Fruit fly (Drosophila melanogaster) whole organism, pupa: ENCODE measurements around the gene Ada2b.

Experiments used
- CG10348 ChIP-seq: fragments of 200-800 bp; sonication (Bioruptor generic); IDR thresholded peaks from 2 replicates; pipeline ENCODE4 v1.3.6; 2022; ENCODE audit warnings: missing biosample characterization, missing genetic modification characterization
- CG12605 ChIP-seq: fragments of 200-800 bp; sonication (Bioruptor generic); IDR thresholded peaks from 2 replicates; pipeline ENCODE4 v1.3.6; 2022; ENCODE audit warnings: missing biosample characterization, missing genetic modification characterization
- CG13204 ChIP-seq: fragments of 200-800 bp; sonication (Bioruptor generic); optimal IDR thresholded peaks from 2 replicates; lab custom pipeline; 2018; ENCODE audit warnings: missing biosample characterization, mild to moderate bottlenecking, missing genetic modification characterization, moderate library complexity
- CG14655 ChIP-seq: fragments of 200-800 bp; sonication (Bioruptor generic); optimal IDR thresholded peaks from 3 replicates; lab custom pipeline; 2017; ENCODE audit warnings: mild to moderate bottlenecking, missing biosample characterization, missing genetic modification reagents, missing genetic modification characterization
- CG15710 ChIP-seq: fragments of 200-800 bp; sonication (Bioruptor generic); optimal IDR thresholded peaks from 2 replicates; lab custom pipeline; 2018; ENCODE audit warnings: missing biosample characterization, mild to moderate bottlenecking, missing genetic modification characterization, moderate library complexity
- CG17806 ChIP-seq: fragments of 200-800 bp; sonication (Bioruptor generic); optimal IDR thresholded peaks from 2 replicates; lab custom pipeline; 2018; ENCODE audit warnings: missing biosample characterization, mild to moderate bottlenecking, missing genetic modification characterization, moderate library complexity
- CG32121 ChIP-seq: fragments of 200-800 bp; sonication (Bioruptor generic); IDR thresholded peaks from 2 replicates; pipeline ENCODE4 v1.3.6; 2022; ENCODE audit warnings: missing biosample characterization, missing genetic modification characterization
- CG34367 ChIP-seq: fragments of 200-800 bp; sonication (Bioruptor generic); optimal IDR thresholded peaks from 2 replicates; lab custom pipeline; 2018; ENCODE audit warnings: missing biosample characterization, mild to moderate bottlenecking, missing genetic modification characterization
- CG4496 ChIP-seq: fragments of 200-800 bp; sonication (Bioruptor generic); IDR thresholded peaks from 3 replicates; pipeline ENCODE4 v1.3.6; 2022; ENCODE audit warnings: missing biosample characterization, missing genetic modification characterization
- CG8159 ChIP-seq: fragments of 200-800 bp; sonication (Bioruptor generic); optimal IDR thresholded peaks from 3 replicates; lab custom pipeline; 2018; ENCODE audit warnings: missing biosample characterization, mild to moderate bottlenecking, missing genetic modification characterization, moderate library complexity
- CG8301 ChIP-seq: fragments of 200-800 bp; sonication (Bioruptor generic); optimal IDR thresholded peaks from 2 replicates; lab custom pipeline; 2018; ENCODE audit warnings: missing biosample characterization, mild to moderate bottlenecking, missing genetic modification characterization
- CG9948 ChIP-seq: fragments of 200-800 bp; sonication (Bioruptor generic); optimal IDR thresholded peaks from 2 replicates; lab custom pipeline; 2018; ENCODE audit warnings: missing biosample characterization, mild to moderate bottlenecking, missing genetic modification characterization, moderate library complexity
- D1 ChIP-seq: fragments of 200-800 bp; sonication (Bioruptor generic); optimal IDR thresholded peaks from 2 replicates; lab custom pipeline; 2018; ENCODE audit warnings: missing biosample characterization, mild to moderate bottlenecking, missing genetic modification characterization, moderate library complexity
- EcR ChIP-seq: fragments of 200-800 bp; sonication (Bioruptor generic); optimal IDR thresholded peaks from 3 replicates; lab custom pipeline; 2019; ENCODE audit warnings: missing biosample characterization, missing genetic modification characterization, mild to moderate bottlenecking, moderate library complexity, missing genetic modification reagents
- Ets98B ChIP-seq: fragments of 200-800 bp; sonication (Bioruptor generic); IDR thresholded peaks from 2 replicates; pipeline ENCODE4 v1.3.6; 2022; ENCODE audit warnings: missing biosample characterization, missing genetic modification characterization
- Pif1A ChIP-seq: fragments of 200-800 bp; sonication (Bioruptor generic); optimal IDR thresholded peaks from 3 replicates; lab custom pipeline; 2016; ENCODE audit warnings: missing biosample characterization, missing genetic modification characterization
- Pif1B ChIP-seq: fragments of 200-800 bp; sonication (Bioruptor generic); optimal IDR thresholded peaks from 3 replicates; lab custom pipeline; 2016; ENCODE audit warnings: missing biosample characterization, missing genetic modification characterization
- Snoo ChIP-seq: fragments of 200-800 bp; sonication (Bioruptor generic); optimal IDR thresholded peaks from 3 replicates; lab custom pipeline; 2017; ENCODE audit warnings: missing biosample characterization, mild to moderate bottlenecking, missing genetic modification characterization, inconsistent platforms
- fd96Ca ChIP-seq: fragments of 200-800 bp; sonication (Bioruptor generic); IDR thresholded peaks from 3 replicates; pipeline ENCODE4 v1.3.6; 2022; ENCODE audit warnings: missing biosample characterization, missing genetic modification characterization
- gl ChIP-seq: fragments of 200-800 bp; sonication (Bioruptor generic); optimal IDR thresholded peaks from 2 replicates; lab custom pipeline; 2018; ENCODE audit warnings: missing biosample characterization, mild to moderate bottlenecking, missing genetic modification characterization
- rn ChIP-seq: fragments of 200-800 bp; sonication (Bioruptor generic); IDR thresholded peaks from 2 replicates; pipeline ENCODE4 v1.3.6; 2022; ENCODE audit warnings: missing biosample characterization, missing genetic modification characterization

The Ada2b gene

dm6 chr3R:8250166-8250733, 9.9 kb upstream of the Ada2b start, which contains the start of gene mtg:
Gene mtg (plus strand): TSS chr3R:8250497.
- TF ChIP-seq EcR (GFP tag; lab: Kevin White, UChicago) (no peak), CG32121 (no peak), CG10348 (no peak), CG13204 (no peak), Ets98B (GFP tag; lab: Robert Waterston, UW) (peak; percentile 31; the same call in 1 of the 2 replicates), CG8159 (tag; lab: Kevin White, UChicago) (no peak), CG14655 (GFP tag; lab: Kevin White, UChicago) (no peak), rn (0 out of 2 replicates have a peak, but pooled peaks have one; percentile 11), CG4496 (peak; percentile 17; the same call in 1 of the 3 replicates), CG8301 (no peak), CG34367 (no peak), D1 (tag; lab: Kevin White, UChicago) (no peak), gl (no peak), Snoo (no peak), CG15710 (tag; lab: Kevin White, UChicago) (no peak), CG9948 (tag; lab: Kevin White, UChicago) (no peak), Pif1A (GFP tag; lab: Kevin White, UChicago) (no peak), CG17806 (no peak), Pif1B (GFP tag; lab: Kevin White, UChicago) (no peak), CG12605 (GFP tag; lab: Robert Waterston, UW) (no peak), fd96Ca (GFP tag; lab: Robert Waterston, UW) (peak; percentile 25; the same call in 1 of the 3 replicates)

dm6 chr3R:8248138-8248537, 7.8 kb upstream of the Ada2b start, which contains the start of gene CG15864:
Gene CG15864 (plus strand): TSS chr3R:8248438.
- no peak for TF ChIP-seq CG32121
- TF ChIP-seq CG8301: no peak
- no peak for TF ChIP-seq CG8159 (tag; lab: Kevin White, UChicago)
- TF ChIP-seq CG13204: no peak
- no peak for TF ChIP-seq CG34367
- TF ChIP-seq Pif1B (GFP tag; lab: Kevin White, UChicago): no peak
- TF ChIP-seq CG9948 (tag; lab: Kevin White, UChicago): no peak
- no peak for TF ChIP-seq CG4496
- no peak for TF ChIP-seq Snoo

DNA sequence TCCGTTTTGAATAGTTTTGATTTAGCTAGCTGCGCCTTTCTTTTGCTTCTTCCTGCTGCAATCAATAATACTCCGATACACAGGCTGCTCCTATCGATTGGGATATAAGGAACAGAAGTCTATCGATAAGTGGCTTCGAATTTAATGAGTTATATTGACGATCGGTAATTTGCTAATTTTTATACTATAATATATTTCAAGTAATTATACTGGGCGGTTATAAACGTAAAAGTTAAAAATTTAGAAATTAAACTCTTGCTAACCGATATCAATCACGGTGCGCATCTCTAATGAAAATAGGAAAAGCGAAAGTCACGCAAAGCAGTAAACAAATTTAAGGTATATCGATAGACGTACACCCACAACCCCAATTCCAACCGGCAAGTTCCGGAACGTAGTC, 3.4 kb upstream of the Ada2b start, which contains the start of the genes CG9636, CG18749 and CG33722:
TSS of gene CG9636 (minus strand) at position 73 of the 400 bp plus-strand sequence.
TSS of gene CG18749 (plus strand) at position 336 of the 400 bp plus-strand sequence.
TSS of gene CG33722 (plus strand) at position 336 of the 400 bp plus-strand sequence.
- TF ChIP-seq Pif1B (GFP tag; lab: Kevin White, UChicago) (peak; percentile 69), Snoo (peak; percentile 45), CG13204 (no peak), CG14655 (GFP tag; lab: Kevin White, UChicago) (no peak), CG9948 (tag; lab: Kevin White, UChicago) (no peak), CG32121 (no peak; the same call in 1 of the 2 replicates), CG17806 (peak; percentile 41), CG8301 (peak; percentile 52), CG10348 (no peak), CG15710 (tag; lab: Kevin White, UChicago) (peak; percentile 58), gl (no peak), CG4496 (peak; percentile 36; the same call in 1 of the 3 replicates), rn (no peak), D1 (tag; lab: Kevin White, UChicago) (peak; percentile 26), CG34367 (no peak), CG12605 (GFP tag; lab: Robert Waterston, UW) (no peak), Ets98B (GFP tag; lab: Robert Waterston, UW) (peak; percentile 52; the same call in 1 of the 2 replicates), fd96Ca (GFP tag; lab: Robert Waterston, UW) (no peak), EcR (GFP tag; lab: Kevin White, UChicago) (peak; percentile 4), CG8159 (tag; lab: Kevin White, UChicago) (peak; percentile 40), Pif1A (GFP tag; lab: Kevin White, UChicago) (no peak)

- TF ChIP-seq CG32121: peak; percentile 76
- TF ChIP-seq CG8159 (tag; lab: Kevin White, UChicago): peak; percentile 92
- TF ChIP-seq D1 (tag; lab: Kevin White, UChicago): peak; percentile 51
- TF ChIP-seq CG4496: peak; percentile 69
- no peak for TF ChIP-seq CG12605 (GFP tag; lab: Robert Waterston, UW)
- TF ChIP-seq rn: peak; percentile 26
- no peak for TF ChIP-seq CG10348
- peak; percentile 83 for TF ChIP-seq CG9948 (tag; lab: Kevin White, UChicago)
- peak; percentile 93 for TF ChIP-seq CG14655 (GFP tag; lab: Kevin White, UChicago)
- peak; percentile 69 for TF ChIP-seq CG34367
- peak; percentile 87 for TF ChIP-seq CG15710 (tag; lab: Kevin White, UChicago)
- peak; percentile 70 for TF ChIP-seq fd96Ca (GFP tag; lab: Robert Waterston, UW)
- TF ChIP-seq CG17806: peak; percentile 82
- TF ChIP-seq gl: peak; percentile 54
- TF ChIP-seq Pif1A (GFP tag; lab: Kevin White, UChicago): peak; percentile 84
- TF ChIP-seq Pif1B (GFP tag; lab: Kevin White, UChicago): peak; percentile 83
- TF ChIP-seq CG8301: peak; percentile 87
- TF ChIP-seq EcR (GFP tag; lab: Kevin White, UChicago): peak; percentile 55
- TF ChIP-seq Ets98B (GFP tag; lab: Robert Waterston, UW): peak; percentile 80
- TF ChIP-seq CG13204: no peak
- TF ChIP-seq Snoo: peak; percentile 89
These were observed 628 bp downstream of the Ada2b start for dm6 chr3R:8239472-8240301.

DNA sequence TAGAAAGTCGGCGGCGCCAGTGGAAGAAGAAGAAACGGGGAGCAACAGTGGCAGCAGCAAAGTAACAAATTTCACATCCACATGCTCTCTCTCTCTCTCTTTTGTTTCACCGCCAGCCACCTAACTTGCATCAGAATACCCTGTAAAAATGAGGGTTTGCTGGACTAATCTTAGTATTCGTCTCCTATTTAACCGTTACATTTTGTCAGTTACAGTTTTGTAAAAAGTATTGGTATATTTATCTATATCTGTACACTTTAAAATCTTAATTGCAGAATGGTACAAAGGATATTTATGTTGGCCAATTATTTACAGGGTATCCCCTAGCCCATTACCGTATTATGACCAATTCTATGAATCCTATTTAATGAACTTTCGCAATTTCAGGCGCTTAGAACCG, 6.5 kb downstream of the Ada2b start:
- TF ChIP-seq CG32121 (peak; percentile 84), gl (no peak), CG10348 (no peak), rn (no peak), CG8159 (tag; lab: Kevin White, UChicago) (peak; percentile 26), D1 (tag; lab: Kevin White, UChicago) (no peak), fd96Ca (GFP tag; lab: Robert Waterston, UW) (0 out of 3 replicates have a peak, but pooled peaks have one; percentile 16), Ets98B (GFP tag; lab: Robert Waterston, UW) (peak; percentile 85), CG14655 (GFP tag; lab: Kevin White, UChicago) (no peak), CG9948 (tag; lab: Kevin White, UChicago) (peak; percentile 54), CG12605 (GFP tag; lab: Robert Waterston, UW) (peak; percentile 55; the same call in 1 of the 2 replicates), CG8301 (peak; percentile 61), CG15710 (tag; lab: Kevin White, UChicago) (peak; percentile 24), CG4496 (peak; percentile 54; the same call in 2 of the 3 replicates), CG13204 (no peak), Pif1B (GFP tag; lab: Kevin White, UChicago) (no peak), CG17806 (peak; percentile 38), CG34367 (no peak), EcR (GFP tag; lab: Kevin White, UChicago) (no peak), Pif1A (GFP tag; lab: Kevin White, UChicago) (no peak), Snoo (no peak)
